Fruit fly (Drosophila melanogaster): ENCODE results near the gene JhI-21.

The JhI-21 gene

dm6 chr2L:12038177-12038581 is 17.7 kb downstream of the JhI-21 start, which contains the start of gene Tom70 (continued):
- no peak for TF ChIP-seq zf30C (GFP tag; optimal IDR thresholded peaks at IDR 0.05)
- peak; percentile 57 for TF ChIP-seq CG4617 (GFP tag; optimal IDR thresholded peaks at IDR 0.05; ENCODE audit: borderline replicate concordance)
- TF ChIP-seq Dip3 (GFP tag; optimal IDR thresholded peaks at IDR 0.05) = no peak

DNA sequence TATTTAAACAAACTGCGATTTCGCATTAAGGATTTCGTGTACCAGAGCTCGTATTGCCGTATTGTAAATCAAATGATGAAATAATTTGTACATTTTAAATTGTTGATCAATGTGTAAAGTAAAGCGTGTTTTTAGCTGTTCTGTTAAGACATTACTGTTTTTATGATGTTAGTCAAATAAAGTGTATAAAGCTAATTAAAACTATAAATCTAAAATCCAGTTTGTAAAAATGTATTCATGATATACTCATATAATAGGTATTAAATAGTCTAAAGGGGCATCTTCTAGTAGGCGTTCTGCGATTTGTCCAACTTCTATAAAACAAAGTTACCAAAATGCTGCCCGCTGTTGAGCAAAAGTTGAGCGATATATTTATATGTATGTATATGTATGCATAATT is 22.0 kb downstream of the JhI-21 start, which contains the start of gene CG18788:
TSS of gene CG18788 (plus strand) at position 301 of the 400 bp plus-strand sequence.
- TF ChIP-seq sd (tag; optimal IDR thresholded peaks at IDR 0.05) = no peak

dm6 chr2L:12030552-12031131 is 25.2 kb downstream of the JhI-21 start:
- TF ChIP-seq vnd (GFP tag; IDR thresholded peaks at IDR 0.05; ENCODE audit: partially characterized antibody) = peak; percentile 44; the same call in 1 of the 3 replicates
- TF ChIP-seq PHDP (tag; optimal IDR thresholded peaks at IDR 0.05) = peak; percentile 9
- TF ChIP-seq sob (GFP tag; IDR thresholded peaks at IDR 0.05) = no peak
- peak; percentile 53 for TF ChIP-seq Nf-YC (tag; optimal IDR thresholded peaks at IDR 0.05)
- TF ChIP-seq B-H1 (GFP tag; IDR thresholded peaks at IDR 0.05) = no peak
- TF ChIP-seq Bteb2 (GFP tag; optimal IDR thresholded peaks at IDR 0.05) = no peak
- no peak for TF ChIP-seq Jarid2 (GFP tag; optimal IDR thresholded peaks at IDR 0.05)
- no peak for TF ChIP-seq so (GFP tag; IDR thresholded peaks at IDR 0.05)
- TF ChIP-seq CG10654 (GFP tag; optimal IDR thresholded peaks at IDR 0.05) = no peak
- peak; percentile 4 for TF ChIP-seq CG18599 (GFP tag; optimal IDR thresholded peaks at IDR 0.05)
- TF ChIP-seq B-H2 (GFP tag; optimal IDR thresholded peaks at IDR 0.05) = peak; percentile 10
- no peak for TF ChIP-seq CG3847 (GFP tag; IDR thresholded peaks at IDR 0.05)
- TF ChIP-seq chinmo (GFP tag; IDR thresholded peaks at IDR 0.05; ENCODE audit: partially characterized antibody) = 0 out of 4 replicates have a peak, but pooled peaks have one; percentile 48
- no peak for TF ChIP-seq CG7271 (tag; optimal IDR thresholded peaks at IDR 0.05)
- no peak for TF ChIP-seq tna (GFP tag; IDR thresholded peaks at IDR 0.05; ENCODE audit: partially characterized antibody)
- TF ChIP-seq sug (tag; optimal IDR thresholded peaks at IDR 0.05) = peak; percentile 74
- TF ChIP-seq gro (GFP tag; optimal IDR thresholded peaks at IDR 0.05) = peak; percentile 9
- peak; percentile 95 for TF ChIP-seq grn (GFP tag; optimal IDR thresholded peaks at IDR 0.05)
- TF ChIP-seq Opbp (GFP tag; IDR thresholded peaks at IDR 0.05; ENCODE audit: partially characterized antibody) = no peak
- TF ChIP-seq CG11456 (GFP tag; IDR thresholded peaks at IDR 0.05) = no peak
- peak; percentile 15 for TF ChIP-seq mirr (GFP tag; optimal IDR thresholded peaks at IDR 0.05)
- peak; percentile 87 for TF ChIP-seq sd (tag; optimal IDR thresholded peaks at IDR 0.05)
- no peak for TF ChIP-seq pros (GFP tag; optimal IDR thresholded peaks at IDR 0.05)
- no peak for TF ChIP-seq dysf (GFP tag; IDR thresholded peaks at IDR 0.05)
- no peak for TF ChIP-seq ham (GFP tag; IDR thresholded peaks at IDR 0.05)
- peak; percentile 82 for TF ChIP-seq CG34376 (GFP tag; optimal IDR thresholded peaks at IDR 0.05)
- peak; percentile 58 for TF ChIP-seq Nf-YB (GFP tag; optimal IDR thresholded peaks at IDR 0.05)
- TF ChIP-seq NFAT (GFP tag; IDR thresholded peaks at IDR 0.05) = 0 out of 2 replicates have a peak, but pooled peaks have one; percentile 7
- TF ChIP-seq Med (GFP tag) = peak; percentile 12
- peak; percentile 96 for TF ChIP-seq exex (tag; optimal IDR thresholded peaks at IDR 0.05)
- TF ChIP-seq cwo (GFP tag; optimal IDR thresholded peaks at IDR 0.05) = peak; percentile 74
- no peak for TF ChIP-seq CG1832 (GFP tag; optimal IDR thresholded peaks at IDR 0.05)
